Worm (Caenorhabditis elegans): ENCODE results near the gene nos-3.

Gene nos-3

ce11 chrII:9757651-9758282, 11.7 kb downstream of the nos-3 start, which contains the start of gene shk-1 (continued):
- no peak for TF ChIP-seq ceh-44 (GFP tag; IDR thresholded peaks at IDR 0.05)
- peak; percentile 48 for TF ChIP-seq hlh-11 (tag; optimal IDR thresholded peaks at IDR 0.05)
- no peak for TF ChIP-seq zag-1 (tag; optimal IDR thresholded peaks at IDR 0.05)
- 0 out of 2 replicates have a peak, but pooled peaks have one; percentile 19 for TF ChIP-seq ZK337.2 (GFP tag; IDR thresholded peaks at IDR 0.05)
- no peak for TF ChIP-seq aha-1 (tag)

- no peak for TF ChIP-seq saeg-2 (GFP tag; IDR thresholded peaks at IDR 0.05)
- peak; percentile 3 for TF ChIP-seq nhr-11 (tag; optimal IDR thresholded peaks at IDR 0.05)
Observed at ce11 chrII:9759382-9759781, 13.3 kb downstream of the nos-3 start.

ce11 chrII:9764696-9765095, 18.6 kb downstream of the nos-3 start:
- TF ChIP-seq unc-130 (GFP tag; optimal IDR thresholded peaks at IDR 0.05) (no peak), snpc-1.2 (GFP tag; IDR thresholded peaks at IDR 0.05) (no peak)

ce11 chrII:9769797-9770520, 23.8 kb downstream of the nos-3 start, which contains the start of gene aqp-10:
Gene aqp-10 (minus strand): TSS chrII:9769847.
- TF ChIP-seq nhr-11 (tag; optimal IDR thresholded peaks at IDR 0.05) = no peak
- no peak for TF ChIP-seq zfp-2 (tag; optimal IDR thresholded peaks at IDR 0.05)
- TF ChIP-seq hif-1 (tag; optimal IDR thresholded peaks at IDR 0.05) = peak in 1 of 2 experiments; percentile 44
- TF ChIP-seq Y5F2A.4 (GFP tag; optimal IDR thresholded peaks at IDR 0.05) = no peak
- no peak for TF ChIP-seq ceh-44 (GFP tag; IDR thresholded peaks at IDR 0.05)
- no peak for TF ChIP-seq nhr-10 (tag; optimal IDR thresholded peaks at IDR 0.05)
- peak; percentile 81 for TF ChIP-seq T26A8.4 (GFP tag; IDR thresholded peaks at IDR 0.05)
- TF ChIP-seq unc-130 (GFP tag; optimal IDR thresholded peaks at IDR 0.05) = no peak
- TF ChIP-seq snpc-4 (tag; optimal IDR thresholded peaks at IDR 0.05) = no peak
- no peak for TF ChIP-seq pha-4 (GFP tag; IDR thresholded peaks at IDR 0.05)
- TF ChIP-seq pha-4 (tag; optimal IDR thresholded peaks at IDR 0.05) = peak; percentile 14
- TF ChIP-seq dpl-1 (GFP tag; optimal IDR thresholded peaks at IDR 0.05) = peak; percentile 49
- TF ChIP-seq cey-2 (tag; optimal IDR thresholded peaks at IDR 0.05; ENCODE audit: borderline replicate concordance, insufficient read depth) = no peak
- TF ChIP-seq ces-1 (GFP tag; optimal IDR thresholded peaks at IDR 0.05) = no peak
- no peak for TF ChIP-seq saeg-2 (GFP tag; IDR thresholded peaks at IDR 0.05)
- no peak for TF ChIP-seq egl-43 (GFP tag; IDR thresholded peaks at IDR 0.05)
- no peak for TF ChIP-seq spr-3 (GFP tag; optimal IDR thresholded peaks at IDR 0.05)
- no peak for TF ChIP-seq nhr-25 (tag; optimal IDR thresholded peaks at IDR 0.05; ENCODE audit: borderline replicate concordance, insufficient read depth)
- TF ChIP-seq lin-39 (tag; optimal IDR thresholded peaks at IDR 0.05) = no peak
- TF ChIP-seq mep-1 (tag; optimal IDR thresholded peaks at IDR 0.05) = peak; percentile 45
- TF ChIP-seq fos-1 (tag; optimal IDR thresholded peaks at IDR 0.05) = no peak
- TF ChIP-seq egl-27 (tag; optimal IDR thresholded peaks at IDR 0.05) = no peak
- no peak for TF ChIP-seq F49E8.2 (tag; optimal IDR thresholded peaks at IDR 0.05; ENCODE audit: borderline replicate concordance)
- TF ChIP-seq mxl-3 (GFP tag; optimal IDR thresholded peaks at IDR 0.05) = peak; percentile 5
- no peak for TF ChIP-seq daf-8 (GFP tag; IDR thresholded peaks at IDR 0.05)
- TF ChIP-seq ceh-62 (tag; optimal IDR thresholded peaks at IDR 0.05) = no peak
- TF ChIP-seq lsy-2 (tag; optimal IDR thresholded peaks at IDR 0.05) = peak in 1 of 2 experiments; percentile 74
- no peak for TF ChIP-seq F44E2.7 (GFP tag; IDR thresholded peaks at IDR 0.05)
- 0 out of 2 replicates have a peak, but pooled peaks have one; percentile 42 for TF ChIP-seq php-3 (GFP tag; IDR thresholded peaks at IDR 0.05)
- peak in 1 of 2 experiments; percentile 20 for TF ChIP-seq mdl-1 (tag; optimal IDR thresholded peaks at IDR 0.05)
- TF ChIP-seq unc-39 (tag; optimal IDR thresholded peaks at IDR 0.05) = no peak
- no peak for TF ChIP-seq daf-12 (tag; optimal IDR thresholded peaks at IDR 0.05)
- TF ChIP-seq dve-1 (tag; optimal IDR thresholded peaks at IDR 0.05; ENCODE audit: insufficient read depth) = peak; percentile 71
- TF ChIP-seq zip-2 (tag; optimal IDR thresholded peaks at IDR 0.05) = no peak
- no peak for TF ChIP-seq lir-3 (tag; optimal IDR thresholded peaks at IDR 0.05)
- no peak for TF ChIP-seq lin-29 (GFP tag; IDR thresholded peaks at IDR 0.05)
- TF ChIP-seq T20F7.1 (GFP tag; optimal IDR thresholded peaks at IDR 0.05) = peak; percentile 53
- TF ChIP-seq jun-1 (tag; optimal IDR thresholded peaks at IDR 0.05) = no peak
